Worm (Caenorhabditis elegans): ENCODE measurements around the gene glb-2.

glb-2 gene

DNA sequence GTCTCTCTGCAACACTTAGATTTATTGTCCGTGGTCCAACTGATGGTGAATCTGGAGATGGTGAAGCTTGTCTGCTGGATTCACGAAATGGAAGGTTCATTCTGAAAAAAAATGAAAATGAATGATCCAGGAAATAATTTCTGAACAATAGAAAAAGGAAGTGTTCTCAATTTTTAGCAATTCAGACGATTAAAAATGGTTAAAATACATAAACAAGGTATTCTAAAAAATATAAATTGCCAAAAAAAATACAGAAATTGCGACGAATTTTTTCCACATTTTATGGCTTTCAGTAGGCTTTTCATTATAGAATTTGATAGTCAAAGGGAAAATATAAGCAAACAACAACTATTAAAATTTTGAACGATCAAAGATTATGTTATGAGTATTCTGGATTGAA lies at the start of gene glb-2:
Gene glb-2 (minus strand): TSS at position 101 of the 400 bp plus-strand sequence.
- no peak for TF ChIP-seq zfp-3 (GFP tag; conservative IDR thresholded peaks at IDR 0.05)
- TF ChIP-seq nhr-6 (tag; optimal IDR thresholded peaks at IDR 0.05), result no peak
- no peak for TF ChIP-seq set-16 (GFP tag; IDR thresholded peaks at IDR 0.05)
- TF ChIP-seq ceh-20 (GFP tag; IDR thresholded peaks at IDR 0.05), result no peak
- no peak for TF ChIP-seq mes-2 (tag; optimal IDR thresholded peaks at IDR 0.05; ENCODE audit: poor library complexity, severe bottlenecking)
- no peak for TF ChIP-seq dmd-8 (GFP tag; IDR thresholded peaks at IDR 0.05)
- no peak for TF ChIP-seq daf-19 (GFP tag; conservative IDR thresholded peaks at IDR 0.05)
- TF ChIP-seq aly-2 (tag; optimal IDR thresholded peaks at IDR 0.05), result no peak
- TF ChIP-seq spr-3 (GFP tag; optimal IDR thresholded peaks at IDR 0.05), result no peak
- no peak for TF ChIP-seq nhr-48 (tag; optimal IDR thresholded peaks at IDR 0.05)
- TF ChIP-seq F44E2.7 (GFP tag; IDR thresholded peaks at IDR 0.05), result no peak

DNA sequence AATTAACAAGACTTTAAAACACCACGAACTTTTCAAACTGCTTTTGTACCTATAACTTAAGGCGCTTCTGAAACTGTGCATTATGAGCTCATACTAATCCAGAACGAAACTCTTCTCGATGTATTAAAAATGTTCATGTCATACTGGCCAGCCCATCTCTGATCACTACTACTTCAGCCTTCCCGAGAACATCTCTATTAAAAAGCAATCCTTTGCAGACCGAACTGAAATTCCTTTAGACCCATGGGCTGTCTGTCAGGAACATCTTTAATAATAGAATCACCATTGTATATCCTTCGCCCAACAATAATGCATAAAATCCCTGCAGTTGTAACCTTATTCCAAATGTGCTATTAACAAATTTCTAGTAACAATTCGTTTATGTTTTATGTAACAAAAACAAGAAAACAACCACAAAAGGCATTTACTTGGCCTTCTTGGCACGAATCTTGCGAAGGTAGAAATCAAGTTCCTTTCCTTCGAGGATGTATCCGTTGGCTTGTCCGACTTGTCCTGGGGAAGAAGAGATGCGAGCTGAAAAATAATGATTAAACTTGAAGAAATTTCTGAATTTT lies 49.7 kb upstream of the glb-2 start:
- TF ChIP-seq Y48G9A.11 (GFP tag; IDR thresholded peaks at IDR 0.05) (0 out of 2 replicates have a peak, but pooled peaks have one; percentile 16), nhr-11 (tag; optimal IDR thresholded peaks at IDR 0.05) (no peak), unc-62 (GFP tag; optimal IDR thresholded peaks at IDR 0.05 in 1 of 2) (peak in 1 of 2 experiments; percentile 52), unc-62 (tag; optimal IDR thresholded peaks at IDR 0.05) (no peak), snpc-1.2 (GFP tag; IDR thresholded peaks at IDR 0.05) (peak; percentile 73), aha-1 (tag) (peak; percentile 74)

DNA sequence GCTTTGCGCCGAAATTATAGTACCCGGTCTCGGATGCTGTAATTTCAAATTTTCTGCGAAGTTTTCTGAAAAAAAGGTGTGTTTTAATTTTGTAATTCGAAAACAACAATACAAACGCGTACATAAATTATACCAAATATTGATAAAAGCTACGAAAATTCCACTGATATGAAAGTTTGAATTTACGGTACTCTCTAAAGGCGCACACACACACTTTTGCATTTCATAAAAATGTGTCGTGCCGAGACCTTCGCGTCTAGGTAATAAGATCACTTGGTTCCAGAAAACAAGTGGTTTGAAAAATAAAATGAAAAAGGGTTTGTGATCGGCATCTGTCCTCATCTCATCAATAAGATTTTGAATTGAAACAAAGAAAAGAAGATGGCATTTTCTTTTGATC lies 47.8 kb upstream of the glb-2 start:
- TF ChIP-seq unc-62 (GFP tag; optimal IDR thresholded peaks at IDR 0.05 in 1 of 2) (peak in 1 of 2 experiments; percentile 50), unc-62 (tag; optimal IDR thresholded peaks at IDR 0.05) (no peak), ces-1 (GFP tag; optimal IDR thresholded peaks at IDR 0.05) (no peak), aha-1 (tag) (peak; percentile 97)

DNA sequence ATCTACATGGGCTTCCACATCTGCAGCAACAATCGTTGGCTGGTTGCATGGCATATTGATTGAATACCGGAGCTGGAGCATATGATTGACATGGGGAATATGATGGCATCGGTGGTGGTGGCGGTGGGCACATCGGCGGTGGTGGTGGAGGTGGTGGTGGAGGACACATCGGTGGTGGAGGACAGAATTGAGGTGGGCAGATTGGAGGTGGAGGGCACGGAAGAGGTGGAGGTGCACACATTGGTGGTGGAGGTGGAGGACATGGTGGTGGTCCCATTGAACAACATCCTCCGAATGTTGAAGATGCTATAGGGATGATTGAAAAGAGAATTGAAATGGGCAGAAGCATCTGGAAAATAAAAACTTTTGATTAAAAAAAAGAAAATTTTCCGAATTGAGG lies 47.4 kb upstream of the glb-2 start, which contains the start of gene grl-4:
Gene grl-4 (minus strand): TSS at position 351 of the 400 bp plus-strand sequence.
- TF ChIP-seq unc-130 (GFP tag; optimal IDR thresholded peaks at IDR 0.05) (no peak), saeg-2 (GFP tag; IDR thresholded peaks at IDR 0.05) (0 out of 2 replicates have a peak, but pooled peaks have one; percentile 35), set-16 (GFP tag; IDR thresholded peaks at IDR 0.05) (peak; percentile 81; the same call in 1 of the 2 replicates), egl-43 (GFP tag; IDR thresholded peaks at IDR 0.05) (peak; percentile 55; the same call in 1 of the 2 replicates), fos-1 (tag; optimal IDR thresholded peaks at IDR 0.05) (no peak)

DNA sequence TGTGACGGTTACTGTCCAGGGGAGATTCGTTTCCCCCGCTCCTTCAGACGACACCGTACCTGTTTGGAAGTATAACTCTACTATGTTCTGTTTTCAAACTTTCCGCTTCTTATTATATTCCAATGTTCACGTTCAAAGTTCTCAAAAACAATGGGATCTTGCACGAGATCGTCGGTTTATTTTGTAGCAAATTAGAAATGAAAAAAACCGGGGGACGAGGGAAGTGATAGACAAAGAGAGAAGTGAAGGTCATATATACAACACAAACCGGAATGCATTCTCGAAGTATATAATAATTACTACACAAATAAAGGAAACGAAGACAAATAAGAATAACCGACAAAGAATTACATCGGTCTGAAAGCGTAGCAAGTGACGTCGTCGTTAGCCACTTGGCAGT lies 46.6 kb upstream of the glb-2 start:
- TF ChIP-seq nhr-48 (tag; optimal IDR thresholded peaks at IDR 0.05), result no peak
- TF ChIP-seq nhr-28 (tag; optimal IDR thresholded peaks at IDR 0.05), result peak; percentile 12
- no peak for TF ChIP-seq mep-1 (tag; optimal IDR thresholded peaks at IDR 0.05)
- TF ChIP-seq ama-1 (optimal IDR thresholded peaks at IDR 0.05), result peak; percentile 30
- TF ChIP-seq zip-11 (GFP tag; IDR thresholded peaks at IDR 0.05), result no peak

DNA sequence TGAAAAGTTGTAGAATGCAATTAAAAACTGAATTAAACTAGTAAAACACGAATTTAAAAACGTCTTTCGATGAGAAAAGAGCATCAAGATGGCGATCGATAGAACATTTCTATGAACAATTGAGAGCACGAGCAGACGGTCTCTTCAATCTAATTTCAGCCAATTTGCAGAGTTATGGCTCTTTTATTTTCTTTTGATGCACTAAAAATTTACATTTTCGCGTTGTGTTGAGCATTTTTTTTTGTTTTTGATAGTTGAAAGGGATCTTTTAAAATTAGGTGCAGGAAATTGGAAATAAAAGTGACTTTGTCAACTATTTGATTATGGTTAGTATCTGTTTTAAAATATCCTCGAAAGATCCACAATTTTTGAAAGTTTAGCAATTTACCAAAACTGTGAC lies 45.9 kb upstream of the glb-2 start, which contains the start of gene F42C5.6:
Gene F42C5.6 (minus strand): TSS at position 101 of the 400 bp plus-strand sequence.
- TF ChIP-seq set-16 (GFP tag; IDR thresholded peaks at IDR 0.05), result no peak
- TF ChIP-seq sdz-12 (GFP tag; optimal IDR thresholded peaks at IDR 0.05), result no peak
- no peak for TF ChIP-seq daf-16 (GFP tag; optimal IDR thresholded peaks at IDR 0.05)
- TF ChIP-seq daf-16 (tag; optimal IDR thresholded peaks at IDR 0.05), result no peak
- TF ChIP-seq unc-130 (GFP tag; optimal IDR thresholded peaks at IDR 0.05), result no peak
- TF ChIP-seq mdt-29 (GFP tag; IDR thresholded peaks at IDR 0.05), result no peak
- no peak for TF ChIP-seq fkh-10 (GFP tag; optimal IDR thresholded peaks at IDR 0.05)
- no peak for TF ChIP-seq lim-7 (GFP tag; IDR thresholded peaks at IDR 0.05)
- no peak for TF ChIP-seq ceh-32 (tag; optimal IDR thresholded peaks at IDR 0.05; ENCODE audit: poor library complexity)
- no peak for TF ChIP-seq ZK546.5 (tag; optimal IDR thresholded peaks at IDR 0.05)
- TF ChIP-seq lin-38 (GFP tag; IDR thresholded peaks at IDR 0.05), result no peak
- no peak for TF ChIP-seq nhr-11 (tag; optimal IDR thresholded peaks at IDR 0.05)
- no peak for TF ChIP-seq tag-97 (GFP tag; IDR thresholded peaks at IDR 0.05)
- no peak for TF ChIP-seq daf-8 (GFP tag; IDR thresholded peaks at IDR 0.05)
- TF ChIP-seq daf-19 (GFP tag; conservative IDR thresholded peaks at IDR 0.05), result no peak
- TF ChIP-seq php-3 (GFP tag; IDR thresholded peaks at IDR 0.05), result no peak
- TF ChIP-seq aha-1 (tag), result no peak
- TF ChIP-seq nhr-28 (tag; optimal IDR thresholded peaks at IDR 0.05), result no peak
- TF ChIP-seq attf-4 (tag; optimal IDR thresholded peaks at IDR 0.05), result no peak
- TF ChIP-seq snpc-4 (tag; optimal IDR thresholded peaks at IDR 0.05), result no peak
- no peak for TF ChIP-seq nhr-48 (tag; optimal IDR thresholded peaks at IDR 0.05)

All from whole organism, L4 larva.